Worm (Caenorhabditis elegans): ENCODE measurements around the gene cri-2.

Gene cri-2

DNA sequence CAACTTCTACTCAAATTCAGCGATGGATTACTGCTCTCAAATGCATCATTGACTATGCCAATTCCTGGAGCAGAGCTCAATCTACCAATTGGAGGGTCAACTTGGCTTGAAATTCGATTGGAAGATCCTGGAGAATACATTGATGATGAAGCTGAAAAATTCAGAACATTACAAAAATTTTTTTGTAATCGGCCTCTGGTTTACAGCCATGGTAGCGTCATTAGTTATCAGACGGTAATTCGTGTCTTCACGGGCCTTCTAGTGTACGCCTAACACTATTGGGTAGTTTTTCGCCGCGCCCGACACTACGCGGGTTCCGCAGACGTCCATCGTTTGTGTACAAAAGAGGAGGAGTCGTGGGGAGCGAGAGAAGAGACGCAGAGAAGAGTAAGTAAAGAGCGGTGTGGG is 27.1 kb downstream of the cri-2 start (continued):
- TF ChIP-seq gei-17 (GFP tag; optimal IDR thresholded peaks at IDR 0.05) = peak; percentile 55
- no peak for TF ChIP-seq ztf-6 (GFP tag; IDR thresholded peaks at IDR 0.05)
- no peak for TF ChIP-seq nfya-2 (GFP tag; IDR thresholded peaks at IDR 0.05)
- TF ChIP-seq him-1 (tag; optimal IDR thresholded peaks at IDR 0.05) = peak; percentile 99
- TF ChIP-seq ama-1 (optimal IDR thresholded peaks at IDR 0.05) = peak; percentile 91
- TF ChIP-seq ama-1 (GFP tag; optimal IDR thresholded peaks at IDR 0.05) = peak in 1 of 2 experiments; percentile 35
- peak; percentile 77 for TF ChIP-seq madf-10 (tag; optimal IDR thresholded peaks at IDR 0.05)
- no peak for TF ChIP-seq sdz-38 (tag; optimal IDR thresholded peaks at IDR 0.05)
- TF ChIP-seq atf-7 (tag; optimal IDR thresholded peaks at IDR 0.05) = peak; percentile 67
- 0 out of 2 replicates have a peak, but pooled peaks have one; percentile 53 for TF ChIP-seq aptf-2 (GFP tag; conservative IDR thresholded peaks at IDR 0.05)
- no peak for TF ChIP-seq hlh-26 (GFP tag; conservative IDR thresholded peaks at IDR 0.05)
- TF ChIP-seq K12H6.12 (tag; optimal IDR thresholded peaks at IDR 0.05) = peak; percentile 54
- TF ChIP-seq unc-62 (GFP tag; optimal IDR thresholded peaks at IDR 0.05) = no peak
- peak; percentile 53 for TF ChIP-seq nhr-80 (tag; optimal IDR thresholded peaks at IDR 0.05)

DNA sequence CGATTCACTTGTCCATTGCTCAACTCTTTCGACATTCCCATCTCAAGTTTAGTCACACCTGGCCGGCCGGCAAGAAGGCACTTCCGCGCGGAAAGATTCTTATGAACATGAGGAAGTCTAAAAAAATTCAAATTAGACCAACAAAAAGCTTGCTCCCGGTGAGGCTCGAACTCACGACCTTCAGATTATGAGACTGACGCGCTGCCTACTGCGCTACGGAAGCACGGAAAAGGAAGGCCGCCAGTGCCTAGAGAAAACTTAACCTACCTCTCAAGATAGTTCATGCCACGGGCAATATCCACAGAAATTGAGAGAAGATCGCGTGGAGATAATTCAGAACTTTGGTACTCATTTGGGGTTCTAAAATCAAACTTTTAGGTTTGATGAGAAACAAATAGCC is 28.4 kb downstream of the cri-2 start:
- TF ChIP-seq Y95B8A.8 (GFP tag; IDR thresholded peaks at IDR 0.05) (no peak), ets-4 (GFP tag; optimal IDR thresholded peaks at IDR 0.05) (no peak), madf-6 (GFP tag; IDR thresholded peaks at IDR 0.05) (peak; percentile 53; the same call in 1 of the 2 replicates), dox-1 (GFP tag; IDR thresholded peaks at IDR 0.05) (peak; percentile 62; the same call in 1 of the 2 replicates), fkh-3 (tag; optimal IDR thresholded peaks at IDR 0.05) (no peak), F10E7.11 (tag; optimal IDR thresholded peaks at IDR 0.05) (no peak), aptf-3 (GFP tag; IDR thresholded peaks at IDR 0.05) (no peak), attf-3 (GFP tag; conservative IDR thresholded peaks at IDR 0.05) (no peak), madf-10 (tag; optimal IDR thresholded peaks at IDR 0.05) (no peak), lir-1 (GFP tag; conservative IDR thresholded peaks at IDR 0.05) (no peak), sdz-38 (tag; optimal IDR thresholded peaks at IDR 0.05) (no peak), rpc-1 (optimal IDR thresholded peaks at IDR 0.05) (peak; percentile 59), rpc-1 (tag; optimal IDR thresholded peaks at IDR 0.05) (peak; percentile 79), F49E8.2 (tag; optimal IDR thresholded peaks at IDR 0.05; ENCODE audit: insufficient read depth) (no peak), bed-1 (GFP tag; IDR thresholded peaks at IDR 0.05) (no peak), rcor-1 (GFP tag; IDR thresholded peaks at IDR 0.05) (no peak), somi-1 (GFP tag; optimal IDR thresholded peaks at IDR 0.05) (no peak), D2030.7 (GFP tag; IDR thresholded peaks at IDR 0.05) (no peak), cebp-1 (GFP tag; IDR thresholded peaks at IDR 0.05) (no peak), cebp-1 (tag; optimal IDR thresholded peaks at IDR 0.05) (no peak), attf-5 (GFP tag; optimal IDR thresholded peaks at IDR 0.05) (no peak), ekl-4 (GFP tag; IDR thresholded peaks at IDR 0.05) (no peak), snpc-4 (GFP tag; optimal IDR thresholded peaks at IDR 0.05) (peak; percentile 41), snpc-4 (tag; optimal IDR thresholded peaks at IDR 0.05) (peak; percentile 68 to 92 (median 80)), K12H6.12 (tag; optimal IDR thresholded peaks at IDR 0.05) (no peak), Y53G8AR.9 (GFP tag; conservative IDR thresholded peaks at IDR 0.05) (no peak), ceh-100 (GFP tag; IDR thresholded peaks at IDR 0.05) (peak; percentile 12; the same call in 1 of the 2 replicates), lin-54 (GFP tag; optimal IDR thresholded peaks at IDR 0.05) (no peak), cebp-2 (GFP tag; IDR thresholded peaks at IDR 0.05) (no peak), madf-3 (GFP tag; IDR thresholded peaks at IDR 0.05) (no peak), madf-8 (GFP tag; conservative IDR thresholded peaks at IDR 0.05) (no peak), zfh-2 (GFP tag; conservative IDR thresholded peaks at IDR 0.05) (no peak), ceh-79 (tag; optimal IDR thresholded peaks at IDR 0.05) (no peak), lsl-1 (GFP tag; optimal IDR thresholded peaks at IDR 0.05) (peak; percentile 0), hmg-20 (GFP tag; IDR thresholded peaks at IDR 0.05) (no peak), ztf-25 (GFP tag; IDR thresholded peaks at IDR 0.05) (0 out of 2 replicates have a peak, but pooled peaks have one; percentile 46), pbrm-1 (GFP tag; IDR thresholded peaks at IDR 0.05) (peak; percentile 77), T07F8.4 (tag; optimal IDR thresholded peaks at IDR 0.05) (no peak)

Data from whole organism, young adult.